Fruit fly (Drosophila melanogaster) whole organism, larva: ENCODE data around the gene Tusp.
A peak's percentile ranks its signal among the peaks of the same experiment; 100 is the strongest.

ENCODE experiments used
- noc ChIP-seq: fragments of 200-800 bp; sonication (Bioruptor generic); optimal IDR thresholded peaks from 3 replicates; lab custom pipeline; 2019; ENCODE audit warnings: missing biosample characterization, mild to moderate bottlenecking, missing genetic modification characterization, moderate library complexity

Tusp gene

dm6 chr3R:27595979-27596378, 11.7 kb upstream of the Tusp start, which contains the start of gene CG5639:
Gene CG5639 (minus strand): TSS chr3R:27596130.
- no peak for TF ChIP-seq noc (tag; lab: Kevin White, UChicago)

dm6 chr3R:27597258-27597657, 10.4 kb upstream of the Tusp start:
- no peak for TF ChIP-seq noc (tag; lab: Kevin White, UChicago)

dm6 chr3R:27603671-27604070, 4.0 kb upstream of the Tusp start:
- no peak for TF ChIP-seq noc (tag; lab: Kevin White, UChicago)

- TF ChIP-seq noc (tag; lab: Kevin White, UChicago) = peak; percentile 65
Observed at dm6 chr3R:27604636-27605443, 2.8 kb upstream of the Tusp start.

dm6 chr3R:27605534-27606250, 2.0 kb upstream of the Tusp start:
- peak; percentile 65 for TF ChIP-seq noc (tag; lab: Kevin White, UChicago)

dm6 chr3R:27608000-27608399, 321 bp downstream of the Tusp start:
- no peak for TF ChIP-seq noc (tag; lab: Kevin White, UChicago)

- TF ChIP-seq noc (tag; lab: Kevin White, UChicago) = no peak
Observed at dm6 chr3R:27608536-27608935, 857 bp downstream of the Tusp start.

dm6 chr3R:27609118-27610042, 1.7 kb downstream of the Tusp start:
- no peak for TF ChIP-seq noc (tag; lab: Kevin White, UChicago)

- no peak for TF ChIP-seq noc (tag; lab: Kevin White, UChicago)
Observed at dm6 chr3R:27610622-27611021, 2.9 kb downstream of the Tusp start.

dm6 chr3R:27613814-27614213, 6.1 kb downstream of the Tusp start:
- TF ChIP-seq noc (tag; lab: Kevin White, UChicago) = no peak

dm6 chr3R:27616493-27616892, 8.8 kb downstream of the Tusp start:
- no peak for TF ChIP-seq noc (tag; lab: Kevin White, UChicago)

- no peak for TF ChIP-seq noc (tag; lab: Kevin White, UChicago)
Observed at dm6 chr3R:27621861-27622260, 14.2 kb downstream of the Tusp start.

- no peak for TF ChIP-seq noc (tag; lab: Kevin White, UChicago)
Observed at dm6 chr3R:27622993-27623392, 15.3 kb downstream of the Tusp start.

- no peak for TF ChIP-seq noc (tag; lab: Kevin White, UChicago)
Observed at dm6 chr3R:27625911-27626310, 18.2 kb downstream of the Tusp start, which contains the start of gene CG5612. Gene CG5612 (minus strand): TSS chr3R:27626011.

- TF ChIP-seq noc (tag; lab: Kevin White, UChicago) = peak; percentile 100
Observed at dm6 chr3R:27636010-27636584, 28.4 kb downstream of the Tusp start, which contains the start of the genes CG5611 and Mtl. Gene CG5611 (minus strand): TSS chr3R:27636060. Gene Mtl (plus strand): TSS chr3R:27636412.
